Fruit fly (Drosophila melanogaster) whole organism, prepupa: ENCODE measurements around the gene CG32170.

Experiments used
- CG11294 ChIP-seq: fragments of 200-800 bp; sonication (Bioruptor generic); IDR thresholded peaks from 2 replicates; pipeline ENCODE4 v1.3.6; 2022; ENCODE audit warnings: missing biosample characterization, missing genetic modification characterization
- CG32006 ChIP-seq: fragments of 200-800 bp; sonication (Bioruptor generic); optimal IDR thresholded peaks from 3 replicates; lab custom pipeline; 2017; ENCODE audit warnings: missing biosample characterization, mild to moderate bottlenecking, missing genetic modification characterization
- CG34406 ChIP-seq: fragments of 200-800 bp; sonication (Bioruptor generic); optimal IDR thresholded peaks from 3 replicates; lab custom pipeline; 2016; ENCODE audit warnings: missing biosample characterization, missing genetic modification characterization
- CG6276 ChIP-seq: fragments of 200-800 bp; sonication (Bioruptor generic); optimal IDR thresholded peaks from 2 replicates; lab custom pipeline; 2017; ENCODE audit warnings: missing biosample characterization, mild to moderate bottlenecking, missing genetic modification characterization
- CG8119 ChIP-seq: fragments of 200-800 bp; sonication (Bioruptor generic); IDR thresholded peaks from 3 replicates; pipeline ENCODE4 v1.3.6; 2022; ENCODE audit warnings: missing biosample characterization, missing genetic modification characterization
- Hr39 ChIP-seq: fragments of 200-800 bp; sonication (Bioruptor generic); optimal IDR thresholded peaks from 2 replicates; lab custom pipeline; 2016; ENCODE audit warnings: missing biosample characterization, missing genetic modification characterization
- OdsH ChIP-seq: fragments of 200-800 bp; sonication (Bioruptor generic); optimal IDR thresholded peaks from 3 replicates; lab custom pipeline; 2016; ENCODE audit warnings: missing biosample characterization, missing genetic modification characterization
- achi ChIP-seq: fragments of 200-800 bp; sonication (Bioruptor generic); optimal IDR thresholded peaks from 3 replicates; lab custom pipeline; 2016; ENCODE audit warnings: missing biosample characterization, missing genetic modification characterization
- dsx ChIP-seq: fragments of 200-800 bp; optimal IDR thresholded peaks from 3 replicates; lab custom pipeline; 2019; ENCODE audit warnings: missing biosample characterization, mild to moderate bottlenecking, missing genetic modification characterization, moderate library complexity; ENCODE audit not compliant: poor library complexity, severe bottlenecking

dm6 chr3L:16881097-16881496 is 4.0 kb downstream of the CG32170 start:
- TF ChIP-seq achi (GFP tag; lab: Kevin White, UChicago) (no peak), CG34406 (GFP tag; lab: Kevin White, UChicago) (no peak), CG11294 (GFP tag; lab: Robert Waterston, UW) (no peak), dsx (GFP tag; lab: Kevin White, UChicago) (no peak), OdsH (GFP tag; lab: Kevin White, UChicago) (no peak), CG32006 (GFP tag; lab: Kevin White, UChicago) (peak; percentile 44), Hr39 (no peak), CG8119 (GFP tag; lab: Robert Waterston, UW) (no peak), CG6276 (GFP tag; lab: Kevin White, UChicago) (peak; percentile 7)
